Fruit fly (Drosophila melanogaster) whole organism, wandering third instar larva: ENCODE measurements around the gene IP3K1.

Source experiments
- Abd-B ChIP-seq: fragments of >200 bp; optimal IDR thresholded peaks from 2 replicates; lab custom pipeline; 2017; ENCODE audit warnings: missing biosample characterization, missing genetic modification characterization
- CG32264 ChIP-seq: fragments of 200-800 bp; sonication (Bioruptor generic); optimal IDR thresholded peaks from 2 replicates; lab custom pipeline; 2016; ENCODE audit warnings: missing biosample characterization, missing genetic modification characterization
- CG9705 ChIP-seq: fragments of 200-800 bp; sonication (Bioruptor generic); optimal IDR thresholded peaks from 2 replicates; lab custom pipeline; 2018; ENCODE audit warnings: missing biosample characterization, mild to moderate bottlenecking, missing genetic modification characterization
- Dfd ChIP-seq: fragments of >200 bp; optimal IDR thresholded peaks from 2 replicates; lab custom pipeline; 2017; ENCODE audit warnings: missing biosample characterization, missing genetic modification characterization
- Dif ChIP-seq: fragments of 200-275, 200-300 bp; sonication (Bioruptor generic); optimal IDR thresholded peaks from 2 replicates; lab custom pipeline; 2018; ENCODE audit warnings: missing biosample characterization, missing genetic modification characterization; ENCODE audit not compliant: partially characterized antibody
- GATAd ChIP-seq: sonication (Bioruptor generic); optimal IDR thresholded peaks from 2 replicates; lab custom pipeline; 2016; ENCODE audit warnings: missing biosample characterization, missing genetic modification characterization
- HLH106 ChIP-seq: fragments of 200-800 bp; optimal IDR thresholded peaks from 3 replicates; lab custom pipeline; 2019; ENCODE audit warnings: missing biosample characterization, mild to moderate bottlenecking, missing genetic modification characterization, moderate library complexity
- Hnf4 ChIP-seq: fragments of 200-800 bp; sonication (Bioruptor generic); optimal IDR thresholded peaks from 2 replicates; lab custom pipeline; 2016; ENCODE audit warnings: missing biosample characterization, mild to moderate bottlenecking, missing genetic modification characterization
- Hr78 ChIP-seq: fragments of >200 bp; optimal IDR thresholded peaks from 2 replicates; lab custom pipeline; 2017; ENCODE audit warnings: missing biosample characterization, missing genetic modification characterization
- Hr83 ChIP-seq: fragments of 200-300 bp; sonication (Bioruptor generic); optimal IDR thresholded peaks from 2 replicates; lab custom pipeline; 2016; ENCODE audit warnings: missing biosample characterization, mild to moderate bottlenecking, missing genetic modification characterization, moderate library complexity; ENCODE audit not compliant: poor library complexity, severe bottlenecking
- Jra ChIP-seq: sonication (Bioruptor generic); optimal IDR thresholded peaks from 2 replicates; lab custom pipeline; 2016; ENCODE audit warnings: missing biosample characterization, missing genetic modification characterization
- Mio ChIP-seq: sonication (Bioruptor generic); optimal IDR thresholded peaks from 2 replicates; lab custom pipeline; 2016; ENCODE audit warnings: missing biosample characterization, missing genetic modification characterization
- Myc ChIP-seq: fragments of >200 bp; optimal IDR thresholded peaks from 2 replicates; lab custom pipeline; 2017
- N ChIP-seq: fragments of >200 bp; optimal IDR thresholded peaks from 2 replicates; lab custom pipeline; 2018; ENCODE audit warnings: missing biosample characterization, missing external identifiers, missing genetic modification characterization
- OdsH ChIP-seq: fragments of 200-800 bp; sonication (Bioruptor generic); optimal IDR thresholded peaks from 2 replicates; lab custom pipeline; 2016; ENCODE audit warnings: missing biosample characterization, mild to moderate bottlenecking, missing genetic modification characterization
- Rel ChIP-seq, 2 experiments: fragments of 200-800 bp; sonication (Bioruptor generic) in 1 of 2; optimal IDR thresholded peaks; 2 replicates in 1 of 2; 3 replicates in 1 of 2; lab custom pipeline; 2016 to 2019; ENCODE audit warnings: mild to moderate bottlenecking in 2 of 2, missing biosample characterization in 2 of 2, missing genetic modification characterization in 2 of 2, moderate library complexity in 1 of 2
- Sp1 ChIP-seq: fragments of 200-800 bp; sonication (Bioruptor generic); optimal IDR thresholded peaks from 3 replicates; lab custom pipeline; 2019; ENCODE audit warnings: missing biosample characterization, mild to moderate bottlenecking, missing genetic modification characterization, moderate library complexity
- Vsx2 ChIP-seq: fragments of 200-300, 225-300 bp; sonication (Bioruptor generic); optimal IDR thresholded peaks from 2 replicates; lab custom pipeline; 2018; ENCODE audit warnings: missing biosample characterization, missing genetic modification characterization; ENCODE audit not compliant: partially characterized antibody
- br ChIP-seq: fragments of 200-800 bp; sonication (Bioruptor generic); optimal IDR thresholded peaks from 2 replicates; lab custom pipeline; 2016; ENCODE audit warnings: missing biosample characterization, missing genetic modification characterization
- brk ChIP-seq: fragments of 200-800 bp; sonication (Bioruptor generic); optimal IDR thresholded peaks from 2 replicates; lab custom pipeline; 2016; ENCODE audit warnings: missing biosample characterization, mild to moderate bottlenecking, missing genetic modification characterization
- dl ChIP-seq, 2 experiments: fragments of 175-275, 200-275 bp in 1 of 2; fragments of 200-275 bp in 1 of 2; sonication (Bioruptor generic); optimal IDR thresholded peaks; lab custom pipeline; 2018; ENCODE audit warnings: mild to moderate bottlenecking in 2 of 2, missing biosample characterization in 2 of 2, missing genetic modification characterization in 2 of 2, moderate library complexity in 2 of 2; ENCODE audit not compliant: partially characterized antibody in 2 of 2, insufficient read depth in 1 of 2
- dmrt93B ChIP-seq: fragments of 200-800 bp; sonication (Bioruptor generic); optimal IDR thresholded peaks from 2 replicates; lab custom pipeline; 2018; ENCODE audit warnings: missing biosample characterization, mild to moderate bottlenecking, missing genetic modification characterization
- dsf ChIP-seq: sonication (Bioruptor generic); optimal IDR thresholded peaks from 2 replicates; lab custom pipeline; 2016; ENCODE audit warnings: missing biosample characterization, missing genetic modification characterization, borderline replicate concordance
- foxo ChIP-seq, 2 experiments: fragments of 200-800 bp; sonication (Bioruptor generic); optimal IDR thresholded peaks; 2 replicates in 1 of 2; 3 replicates in 1 of 2; lab custom pipeline; 2016 to 2017; ENCODE audit warnings: missing biosample characterization in 2 of 2, missing genetic modification characterization in 2 of 2
- fru ChIP-seq: fragments of 200-800 bp; sonication (Bioruptor generic); optimal IDR thresholded peaks from 3 replicates; lab custom pipeline; 2016; ENCODE audit warnings: missing biosample characterization, mild to moderate bottlenecking, missing genetic modification characterization
- h ChIP-seq: fragments of 200-800 bp; sonication (Bioruptor generic); optimal IDR thresholded peaks from 3 replicates; lab custom pipeline; 2016; ENCODE audit warnings: missing biosample characterization, mild to moderate bottlenecking, missing genetic modification characterization
- jim ChIP-seq: fragments of 175-275, 200-325 bp; sonication (Bioruptor generic); optimal IDR thresholded peaks from 2 replicates; lab custom pipeline; 2016; ENCODE audit warnings: missing biosample characterization, mild to moderate bottlenecking, missing genetic modification characterization
- psq ChIP-seq: fragments of 200-800 bp; sonication (Bioruptor generic); optimal IDR thresholded peaks from 3 replicates; lab custom pipeline; 2017; ENCODE audit warnings: missing biosample characterization, mild to moderate bottlenecking, missing genetic modification characterization, moderate library complexity
- rgr ChIP-seq: fragments of 200-800 bp; sonication (Bioruptor generic); optimal IDR thresholded peaks from 3 replicates; lab custom pipeline; 2016; ENCODE audit warnings: missing biosample characterization, mild to moderate bottlenecking, missing genetic modification characterization
- sage ChIP-seq: fragments of 200-800 bp; sonication (Bioruptor generic); optimal IDR thresholded peaks from 2 replicates; lab custom pipeline; 2016; ENCODE audit warnings: missing biosample characterization, mild to moderate bottlenecking, missing genetic modification characterization
- sv ChIP-seq: fragments of 200-800 bp; sonication (Bioruptor generic); optimal IDR thresholded peaks from 3 replicates; lab custom pipeline; 2016; ENCODE audit warnings: missing biosample characterization, missing genetic modification characterization
- tai ChIP-seq: sonication (Bioruptor generic); optimal IDR thresholded peaks from 2 replicates; lab custom pipeline; 2016; ENCODE audit warnings: missing biosample characterization, missing genetic modification characterization
- usp ChIP-seq: fragments of >200 bp; optimal IDR thresholded peaks from 2 replicates; lab custom pipeline; 2017; ENCODE audit warnings: missing biosample characterization, missing genetic modification characterization
- woc ChIP-seq: sonication (Bioruptor generic); optimal IDR thresholded peaks from 2 replicates; lab custom pipeline; 2016; ENCODE audit warnings: missing biosample characterization, mild to moderate bottlenecking, missing genetic modification characterization

Gene IP3K1

DNA sequence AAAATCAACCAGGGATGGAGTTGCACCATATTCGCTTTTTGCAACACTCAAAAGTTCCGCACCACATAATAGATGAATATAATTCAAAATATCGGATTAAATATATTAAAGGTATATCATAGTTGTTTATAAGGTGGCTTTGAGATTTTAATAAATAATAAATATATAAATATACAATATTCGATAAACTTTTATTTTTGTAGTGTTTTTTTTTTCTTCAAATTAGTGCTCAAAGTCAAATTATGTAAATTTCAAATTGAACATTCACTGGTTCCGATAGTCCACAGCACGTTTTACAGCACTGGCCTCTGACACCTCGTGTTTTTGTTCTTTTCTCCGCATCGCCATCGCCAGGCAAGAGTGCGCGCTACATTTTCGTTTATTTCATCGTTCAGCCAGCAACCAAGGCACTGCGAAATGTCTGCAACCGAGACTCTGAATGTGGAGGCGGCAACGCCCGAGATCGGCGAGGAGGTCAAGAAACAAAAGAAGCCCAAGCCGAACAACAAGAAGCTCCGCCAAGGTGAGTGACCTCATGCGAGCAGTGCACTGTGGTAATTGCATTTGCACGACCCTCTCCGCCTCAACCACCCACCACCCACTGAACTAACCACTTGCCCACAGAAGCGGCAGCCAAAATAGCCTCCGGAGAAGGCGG, 18.8 kb upstream of the IP3K1 start, which contains the start of the genes Taf11 and und:
Gene Taf11 (minus strand): TSS at position 51 of the 658 bp plus-strand sequence.
Gene und (plus strand): TSS at position 158 of the 658 bp plus-strand sequence.
- TF ChIP-seq HLH106 (tag; lab: Kevin White, UChicago) (peak; percentile 48), foxo (GFP tag; optimal IDR thresholded peaks at IDR 0.05; lab: Kevin White, UChicago) (peak in 1 of 2 experiments; percentile 58), br (GFP tag; lab: Kevin White, UChicago) (no peak), h (GFP tag; lab: Kevin White, UChicago) (peak; percentile 65), CG9705 (GFP tag; lab: Kevin White, UChicago) (peak; percentile 41), rgr (GFP tag; lab: Kevin White, UChicago) (no peak), psq (GFP tag; lab: Kevin White, UChicago) (peak; percentile 49), dmrt93B (GFP tag; lab: Kevin White, UChicago) (peak; percentile 43), Myc (lab: Kevin White, UChicago) (peak; percentile 78)

dm6 chr2L:9766758-9767157, 15.4 kb upstream of the IP3K1 start, which contains the start of gene CG4017:
Gene CG4017 (plus strand): TSS chr2L:9767058.
- TF ChIP-seq dl (GFP tag; optimal IDR thresholded peaks at IDR 0.05; lab: Kevin White, UChicago; ENCODE audit: insufficient read depth in 1 of 2, partially characterized antibody in 2 of 2) (no peak), woc (GFP tag; lab: Kevin White, UChicago) (no peak), sv (GFP tag; lab: Kevin White, UChicago) (no peak), usp (GFP tag; lab: Kevin White, UChicago) (no peak), jim (GFP tag; lab: Kevin White, UChicago) (no peak), N (GFP tag; lab: Kevin White, UChicago) (no peak), Abd-B (GFP tag; lab: Kevin White, UChicago) (no peak), Mio (no peak), Hr78 (GFP tag; lab: Kevin White, UChicago) (no peak), HLH106 (tag; lab: Kevin White, UChicago) (no peak), Sp1 (GFP tag; lab: Kevin White, UChicago) (no peak), foxo (GFP tag; optimal IDR thresholded peaks at IDR 0.05; lab: Kevin White, UChicago) (no peak)

DNA sequence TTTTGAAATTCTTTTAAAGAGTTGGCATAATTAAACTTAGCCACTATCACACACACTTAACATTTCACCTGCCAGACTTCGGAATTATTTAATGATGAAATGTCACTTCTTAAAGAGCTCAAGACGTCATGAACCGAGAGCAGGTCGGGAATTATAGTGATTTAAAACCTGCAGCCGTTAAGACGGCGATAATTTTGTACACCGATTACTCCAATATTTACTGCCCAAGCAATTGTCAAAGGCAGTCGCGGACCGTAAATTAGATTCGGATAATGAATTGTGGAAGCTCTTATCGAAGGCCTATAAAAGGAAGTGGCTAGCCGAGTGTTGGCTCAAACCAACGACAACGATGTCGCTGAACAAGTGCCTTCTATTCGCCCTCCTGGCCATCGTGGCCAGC, 13.4 kb upstream of the IP3K1 start, which contains the start of gene CG17633:
Gene CG17633 (plus strand): TSS at position 326 of the 400 bp plus-strand sequence.
- TF ChIP-seq brk (GFP tag; lab: Kevin White, UChicago) (no peak), Sp1 (GFP tag; lab: Kevin White, UChicago) (no peak), Hnf4 (GFP tag; lab: Kevin White, UChicago) (no peak), Rel (GFP tag; optimal IDR thresholded peaks at IDR 0.05; lab: Kevin White, UChicago) (no peak), Rel (tag; optimal IDR thresholded peaks at IDR 0.05; lab: Kevin White, UChicago) (no peak), usp (GFP tag; lab: Kevin White, UChicago) (no peak), Vsx2 (GFP tag; lab: Kevin White, UChicago) (no peak), rgr (GFP tag; lab: Kevin White, UChicago) (no peak), CG32264 (GFP tag; lab: Kevin White, UChicago) (no peak), dsf (GFP tag; lab: Kevin White, UChicago) (no peak), tai (no peak), foxo (GFP tag; optimal IDR thresholded peaks at IDR 0.05; lab: Kevin White, UChicago) (no peak), sv (GFP tag; lab: Kevin White, UChicago) (no peak), jim (GFP tag; lab: Kevin White, UChicago) (no peak), h (GFP tag; lab: Kevin White, UChicago) (no peak), Myc (lab: Kevin White, UChicago) (no peak), GATAd (GFP tag; lab: Kevin White, UChicago) (no peak), psq (GFP tag; lab: Kevin White, UChicago) (no peak)
- TF ChIP-seq, all 38 proteins: peak for 0

- no peak for TF ChIP-seq CG9705 (GFP tag; lab: Kevin White, UChicago)
- no peak for TF ChIP-seq GATAd (GFP tag; lab: Kevin White, UChicago)
- no peak for TF ChIP-seq dl (GFP tag; optimal IDR thresholded peaks at IDR 0.05; lab: Kevin White, UChicago; ENCODE audit: insufficient read depth in 1 of 2, partially characterized antibody in 2 of 2)
- no peak for TF ChIP-seq tai
- no peak for TF ChIP-seq Dfd (GFP tag; lab: Kevin White, UChicago)
- no peak for TF ChIP-seq Hr83 (GFP tag; lab: Kevin White, UChicago)
- no peak for TF ChIP-seq dmrt93B (GFP tag; lab: Kevin White, UChicago)
- no peak for TF ChIP-seq Sp1 (GFP tag; lab: Kevin White, UChicago)
- TF ChIP-seq sage (GFP tag; lab: Kevin White, UChicago): no peak
- TF ChIP-seq Dif (GFP tag; lab: Kevin White, UChicago): no peak
- TF ChIP-seq fru (GFP tag; lab: Kevin White, UChicago): no peak
- no peak for TF ChIP-seq psq (GFP tag; lab: Kevin White, UChicago)
- no peak for TF ChIP-seq brk (GFP tag; lab: Kevin White, UChicago)
- no peak for TF ChIP-seq sv (GFP tag; lab: Kevin White, UChicago)
- TF ChIP-seq Vsx2 (GFP tag; lab: Kevin White, UChicago): no peak
- no peak for TF ChIP-seq Jra
- no peak for TF ChIP-seq foxo (GFP tag; optimal IDR thresholded peaks at IDR 0.05; lab: Kevin White, UChicago)
- no peak for TF ChIP-seq OdsH (GFP tag; lab: Kevin White, UChicago)
- TF ChIP-seq Hnf4 (GFP tag; lab: Kevin White, UChicago): no peak
Observed at dm6 chr2L:9770896-9771295, 11.3 kb upstream of the IP3K1 start, which contains the start of gene ppk18. Gene ppk18 (minus strand): TSS chr2L:9770996.
